Worm (Caenorhabditis elegans): Measurements from ENCODE around the gene vps-33.2.

The vps-33.2 gene

DNA sequence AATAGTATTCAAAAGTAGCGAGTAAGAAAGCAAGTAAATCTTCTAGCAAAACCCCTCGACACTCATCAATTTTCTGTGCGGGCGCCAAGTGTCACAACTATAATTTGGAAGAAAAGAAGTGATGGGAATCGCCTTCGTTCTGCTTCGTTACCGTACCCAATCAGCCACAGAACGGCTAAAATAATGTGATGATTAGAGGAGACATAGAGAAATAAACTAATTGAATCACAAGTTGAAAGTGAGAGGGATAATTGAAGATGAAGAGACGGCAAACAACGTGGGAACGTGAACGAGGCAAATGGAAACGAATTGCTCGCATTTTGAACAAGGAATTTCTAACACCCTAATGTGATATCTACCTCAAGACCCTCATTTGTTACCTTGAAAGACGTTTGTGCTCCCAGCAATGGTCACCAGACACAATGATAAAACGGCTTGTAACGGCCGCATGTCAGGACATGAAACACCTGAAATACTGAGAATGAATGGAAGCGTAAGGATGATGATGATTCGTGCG lies 41.7 kb downstream of the vps-33.2 start, which contains the start of gene T19D12.6:
TSS of gene T19D12.6 (minus strand) at position 467 of the 517 bp plus-strand sequence.
- TF ChIP-seq efl-1 (GFP tag; optimal IDR thresholded peaks at IDR 0.05) (no peak), lag-1 (GFP tag; IDR thresholded peaks at IDR 0.05) (no peak), T26A5.8 (tag; optimal IDR thresholded peaks at IDR 0.05) (no peak), hmg-1.2 (GFP tag; IDR thresholded peaks at IDR 0.05) (peak; percentile 6; the same call in 1 of the 2 replicates)

DNA sequence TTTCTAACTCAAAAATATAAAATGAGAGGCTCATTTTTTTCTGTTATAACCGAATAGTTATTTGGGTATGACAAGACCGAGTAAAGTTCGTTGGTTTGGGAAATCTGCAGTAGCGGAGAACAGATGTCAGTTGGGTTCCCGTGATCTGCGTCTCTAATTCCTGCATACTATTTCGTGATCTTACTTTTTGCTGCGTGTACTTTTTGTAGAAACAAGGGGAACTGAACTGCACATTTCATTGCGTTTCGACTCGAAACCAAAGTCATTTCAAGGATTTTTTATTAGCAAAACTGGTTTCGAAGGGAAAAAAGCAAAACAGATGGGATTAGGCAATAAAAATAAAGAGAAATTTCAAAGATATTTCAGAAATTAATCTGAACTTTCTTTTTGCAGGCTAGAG lies 45.9 kb downstream of the vps-33.2 start:
- TF ChIP-seq Y56A3A.18 (GFP tag; IDR thresholded peaks at IDR 0.05) (no peak), B0035.1 (tag; optimal IDR thresholded peaks at IDR 0.05) (no peak), ztf-3 (GFP tag; optimal IDR thresholded peaks at IDR 0.05) (no peak), attf-3 (GFP tag; conservative IDR thresholded peaks at IDR 0.05) (no peak), ets-4 (GFP tag; optimal IDR thresholded peaks at IDR 0.05) (no peak), nhr-120 (GFP tag; IDR thresholded peaks at IDR 0.05) (no peak), snpc-4 (GFP tag; optimal IDR thresholded peaks at IDR 0.05) (no peak), snpc-4 (tag; optimal IDR thresholded peaks at IDR 0.05) (no peak), tbp1 (GFP tag; optimal IDR thresholded peaks at IDR 0.05) (no peak), hmg-1.2 (GFP tag; IDR thresholded peaks at IDR 0.05) (peak; percentile 68; the same call in 1 of the 2 replicates)

DNA sequence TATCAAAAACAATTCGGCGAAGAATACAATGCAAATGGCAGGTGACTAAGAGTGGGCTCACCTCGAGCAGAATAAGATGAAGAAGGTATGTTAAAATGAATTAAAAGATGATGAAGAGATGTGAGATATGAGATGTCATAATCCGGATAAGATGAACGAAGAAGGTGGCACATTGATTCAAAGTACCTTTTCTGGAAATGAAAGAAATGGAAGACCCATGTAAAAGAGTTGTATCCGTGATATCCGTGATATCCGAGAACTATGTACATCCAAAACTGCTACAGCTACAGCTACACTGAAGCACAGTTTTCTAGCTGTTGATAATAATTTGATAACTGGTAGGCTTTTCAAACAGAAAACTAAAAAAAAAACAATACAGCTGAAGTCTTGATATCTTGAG lies 48.0 kb downstream of the vps-33.2 start, which contains the start of gene oig-8:
TSS of gene oig-8 (minus strand) at position 101 of the 400 bp plus-strand sequence.
- no peak for TF ChIP-seq lin-54 (GFP tag; optimal IDR thresholded peaks at IDR 0.05)
- TF ChIP-seq ZK185.1 (tag; optimal IDR thresholded peaks at IDR 0.05; ENCODE audit: poor library complexity, severe bottlenecking), result no peak
- TF ChIP-seq repo-1 (tag; optimal IDR thresholded peaks at IDR 0.05), result no peak
- no peak for TF ChIP-seq lin-26 (GFP tag; IDR thresholded peaks at IDR 0.05)
- TF ChIP-seq C17E4.6 (GFP tag; IDR thresholded peaks at IDR 0.05), result no peak
- TF ChIP-seq F52B5.7 (tag; optimal IDR thresholded peaks at IDR 0.05), result no peak
- TF ChIP-seq rec-8 (tag; optimal IDR thresholded peaks at IDR 0.05), result no peak
- TF ChIP-seq ztf-26 (tag; optimal IDR thresholded peaks at IDR 0.05), result no peak
- no peak for TF ChIP-seq Y79H2A.3 (GFP tag; conservative IDR thresholded peaks at IDR 0.05)
- no peak for TF ChIP-seq pha-4 (tag; optimal IDR thresholded peaks at IDR 0.05)
- no peak for TF ChIP-seq fkh-3 (tag; optimal IDR thresholded peaks at IDR 0.05)
- no peak for TF ChIP-seq F22D6.2 (tag; optimal IDR thresholded peaks at IDR 0.05)

DNA sequence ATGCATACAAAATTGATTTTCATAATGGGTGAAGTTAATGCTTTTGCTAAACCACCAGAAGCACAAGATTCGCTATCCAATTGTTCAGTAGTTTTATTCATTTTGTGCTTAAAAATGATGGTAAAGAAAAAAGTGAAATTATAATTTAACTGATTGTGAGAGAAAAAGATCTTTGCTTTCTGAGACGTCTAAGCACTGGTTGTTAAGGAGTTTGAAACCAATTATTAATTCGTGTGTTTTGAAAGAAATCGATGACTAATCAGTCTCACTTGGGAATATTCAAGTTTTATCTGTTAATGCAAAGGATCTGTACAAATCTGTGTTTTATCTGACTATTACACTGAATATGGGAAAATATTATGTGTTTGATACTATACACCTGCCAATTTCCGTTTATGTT lies 50.7 kb downstream of the vps-33.2 start, which contains the start of gene sra-26:
TSS of gene sra-26 (minus strand) at position 101 of the 400 bp plus-strand sequence.
- no peak for TF ChIP-seq nhr-120 (GFP tag; IDR thresholded peaks at IDR 0.05)
- TF ChIP-seq rec-8 (tag; optimal IDR thresholded peaks at IDR 0.05), result no peak
- no peak for TF ChIP-seq mcd-1 (GFP tag; IDR thresholded peaks at IDR 0.05)
- no peak for TF ChIP-seq zim-3 (tag; optimal IDR thresholded peaks at IDR 0.05)
- TF ChIP-seq hmg-20 (GFP tag; IDR thresholded peaks at IDR 0.05), result no peak
- no peak for TF ChIP-seq madf-3 (GFP tag; IDR thresholded peaks at IDR 0.05)
- no peak for TF ChIP-seq ceh-58 (GFP tag; IDR thresholded peaks at IDR 0.05)
- TF ChIP-seq snpc-1.3 (tag; optimal IDR thresholded peaks at IDR 0.05; ENCODE audit: insufficient read depth), result no peak
- TF ChIP-seq D2030.7 (GFP tag; IDR thresholded peaks at IDR 0.05), result no peak
- TF ChIP-seq let-526 (GFP tag; IDR thresholded peaks at IDR 0.05), result no peak
- TF ChIP-seq egrh-3 (GFP tag; IDR thresholded peaks at IDR 0.05), result no peak
- TF ChIP-seq ama-1 (optimal IDR thresholded peaks at IDR 0.05), result no peak
- TF ChIP-seq ama-1 (GFP tag; optimal IDR thresholded peaks at IDR 0.05), result no peak
- TF ChIP-seq F39B2.1 (GFP tag; IDR thresholded peaks at IDR 0.05), result no peak

Data from whole organism, young adult.